Fruit fly (Drosophila melanogaster) whole organism, embryonic: ENCODE measurements around the gene arg.
A peak's percentile ranks its signal among the peaks of the same experiment; 100 is the strongest.

Source experiments
- Antp ChIP-seq: fragments of 200-800 bp; sonication (Bioruptor generic); optimal IDR thresholded peaks from 3 replicates; lab custom pipeline; 2016; ENCODE audit warnings: missing biosample characterization, missing genetic modification characterization
- Atf-2 ChIP-seq: fragments of 200-800 bp; sonication (Bioruptor generic); optimal IDR thresholded peaks from 2 replicates; lab custom pipeline; 2016; ENCODE audit warnings: missing biosample characterization, missing genetic modification characterization
- Bdp1 ChIP-seq: fragments of 200-800 bp; sonication (Bioruptor generic); optimal IDR thresholded peaks from 3 replicates; lab custom pipeline; 2016; ENCODE audit warnings: missing biosample characterization, missing genetic modification characterization
- CG10565 ChIP-seq: fragments of 200-800 bp; sonication (Bioruptor generic); optimal IDR thresholded peaks from 3 replicates; lab custom pipeline; 2016; ENCODE audit warnings: missing biosample characterization, mild to moderate bottlenecking, missing genetic modification characterization
- CG10979 ChIP-seq: fragments of 200-800 bp; sonication (Bioruptor generic); optimal IDR thresholded peaks from 2 replicates; lab custom pipeline; 2018; ENCODE audit warnings: missing biosample characterization, mild to moderate bottlenecking, missing genetic modification characterization, moderate library complexity
- CG11696 ChIP-seq: fragments of 200-800 bp; sonication (Bioruptor generic); IDR thresholded peaks from 2 replicates; pipeline ENCODE4 v1.3.6; 2022; ENCODE audit warnings: missing biosample characterization, missing genetic modification characterization
- CG12236 ChIP-seq: fragments of 200-800 bp; sonication (Bioruptor generic); optimal IDR thresholded peaks from 2 replicates; lab custom pipeline; 2016; ENCODE audit warnings: missing biosample characterization, missing genetic modification characterization
- CG12391 ChIP-seq: fragments of 200-800 bp; sonication (Bioruptor generic); optimal IDR thresholded peaks from 3 replicates; lab custom pipeline; 2018; ENCODE audit warnings: missing biosample characterization, mild to moderate bottlenecking, missing genetic modification characterization, moderate library complexity
- CG12744 ChIP-seq: fragments of 200-800 bp; sonication (Bioruptor generic); optimal IDR thresholded peaks from 2 replicates; lab custom pipeline; 2016; ENCODE audit warnings: missing biosample characterization, missing genetic modification characterization
- CG12769 ChIP-seq: fragments of 200-800 bp; sonication (Bioruptor generic); optimal IDR thresholded peaks from 2 replicates; lab custom pipeline; 2019; ENCODE audit warnings: missing biosample characterization, mild to moderate bottlenecking, missing genetic modification characterization, moderate library complexity
- CG12942 ChIP-seq: fragments of 200-800 bp; sonication (Bioruptor generic); optimal IDR thresholded peaks from 3 replicates; lab custom pipeline; 2016; ENCODE audit warnings: missing biosample characterization, missing genetic modification characterization
- CG13424 ChIP-seq: fragments of 200-800 bp; sonication (Bioruptor generic); optimal IDR thresholded peaks from 2 replicates; lab custom pipeline; 2019; ENCODE audit warnings: missing biosample characterization, mild to moderate bottlenecking, missing genetic modification characterization, moderate library complexity
- CG15514 ChIP-seq: fragments of 200-800 bp; sonication (Bioruptor generic); optimal IDR thresholded peaks from 3 replicates; lab custom pipeline; 2017; ENCODE audit warnings: missing biosample characterization, missing genetic modification characterization, mild to moderate bottlenecking, moderate library complexity, missing genetic modification reagents
- CG16863 ChIP-seq: fragments of 200-800 bp; sonication (Bioruptor generic); optimal IDR thresholded peaks from 3 replicates; lab custom pipeline; 2016; ENCODE audit warnings: missing biosample characterization, missing genetic modification characterization
- CG18476 ChIP-seq: fragments of 200-800 bp; sonication (Bioruptor generic); optimal IDR thresholded peaks from 2 replicates; lab custom pipeline; 2016; ENCODE audit warnings: missing biosample characterization, mild to moderate bottlenecking, missing genetic modification characterization
- CG18764 ChIP-seq: fragments of 200-800 bp; sonication (Bioruptor generic); optimal IDR thresholded peaks from 3 replicates; lab custom pipeline; 2016; ENCODE audit warnings: missing biosample characterization, missing genetic modification characterization
- CG2116 ChIP-seq: fragments of 200-800 bp; sonication (Bioruptor generic); optimal IDR thresholded peaks from 3 replicates; lab custom pipeline; 2018; ENCODE audit warnings: missing biosample characterization, mild to moderate bottlenecking, missing genetic modification characterization
- CG4404 ChIP-seq: fragments of 200-800 bp; sonication (Bioruptor generic); IDR thresholded peaks from 2 replicates; pipeline ENCODE4 v1.3.6; 2022; ENCODE audit warnings: missing biosample characterization, missing genetic modification characterization
- CG4424 ChIP-seq: fragments of 200-800 bp; sonication (Bioruptor generic); optimal IDR thresholded peaks from 3 replicates; lab custom pipeline; 2016; ENCODE audit warnings: missing biosample characterization, missing genetic modification characterization
- CG6272 ChIP-seq: fragments of 200-800 bp; sonication (Bioruptor generic); IDR thresholded peaks from 2 replicates; pipeline ENCODE4 v1.3.6; 2022; ENCODE audit warnings: missing biosample characterization, missing genetic modification characterization
- CG7745 ChIP-seq: fragments of 200-800 bp; sonication (Bioruptor generic); optimal IDR thresholded peaks from 2 replicates; lab custom pipeline; 2018; ENCODE audit warnings: missing biosample characterization, mild to moderate bottlenecking, missing genetic modification characterization, moderate library complexity
- CG7839 ChIP-seq: fragments of 200-800 bp; sonication (Bioruptor generic); optimal IDR thresholded peaks from 3 replicates; lab custom pipeline; 2018; ENCODE audit warnings: missing biosample characterization, mild to moderate bottlenecking, missing genetic modification characterization, moderate library complexity
- CG8281 ChIP-seq: fragments of 200-800 bp; sonication (Bioruptor generic); optimal IDR thresholded peaks from 2 replicates; lab custom pipeline; 2018; ENCODE audit warnings: missing biosample characterization, mild to moderate bottlenecking, missing genetic modification characterization, moderate library complexity
- CoRest ChIP-seq: fragments of 200-800 bp; sonication (Bioruptor generic); optimal IDR thresholded peaks from 3 replicates; lab custom pipeline; 2018; ENCODE audit warnings: missing biosample characterization, mild to moderate bottlenecking, missing genetic modification characterization, moderate library complexity
- Dip2 ChIP-seq: fragments of 200-800 bp; sonication (Bioruptor generic); IDR thresholded peaks from 2 replicates; pipeline ENCODE4 v1.3.6; 2022; ENCODE audit warnings: missing biosample characterization, missing genetic modification characterization
- HLH3B ChIP-seq: fragments of 200-800 bp; sonication (Bioruptor generic); IDR thresholded peaks from 2 replicates; pipeline ENCODE4 v1.3.6; 2022; ENCODE audit warnings: missing biosample characterization, missing genetic modification characterization
- HLHmδ ChIP-seq: fragments of 200-800 bp; sonication (Bioruptor generic); optimal IDR thresholded peaks from 2 replicates; lab custom pipeline; 2018; ENCODE audit warnings: missing biosample characterization, mild to moderate bottlenecking, missing genetic modification characterization, moderate library complexity
- Hey ChIP-seq: fragments of 200-800 bp; sonication (Bioruptor generic); optimal IDR thresholded peaks from 3 replicates; lab custom pipeline; 2018; ENCODE audit warnings: missing biosample characterization, mild to moderate bottlenecking, missing genetic modification characterization
- Hmr ChIP-seq: fragments of 200-800 bp; sonication (Bioruptor generic); optimal IDR thresholded peaks from 3 replicates; lab custom pipeline; 2017; ENCODE audit warnings: mild to moderate bottlenecking, missing biosample characterization, missing genetic modification reagents, missing genetic modification characterization
- Hmx ChIP-seq: fragments of 200-800 bp; sonication (Bioruptor generic); optimal IDR thresholded peaks from 2 replicates; lab custom pipeline; 2016; ENCODE audit warnings: missing biosample characterization, missing genetic modification characterization
- Lhr ChIP-seq: fragments of 200-800 bp; sonication (Bioruptor generic); optimal IDR thresholded peaks from 3 replicates; lab custom pipeline; 2017; ENCODE audit warnings: mild to moderate bottlenecking, missing biosample characterization, missing genetic modification reagents, missing genetic modification characterization
- Lim3 ChIP-seq: fragments of 200-800 bp; sonication (Bioruptor generic); IDR thresholded peaks from 2 replicates; pipeline ENCODE4 v1.3.6; 2022; ENCODE audit warnings: missing biosample characterization, missing genetic modification characterization
- MBD-R2 ChIP-seq: fragments of 200-800 bp; sonication (Bioruptor generic); IDR thresholded peaks from 2 replicates; pipeline ENCODE4 v1.3.6; 2022; ENCODE audit warnings: missing biosample characterization, missing genetic modification characterization
- Optix ChIP-seq: fragments of 200-800 bp; sonication (Bioruptor generic); IDR thresholded peaks from 3 replicates; pipeline ENCODE4 v1.3.6; 2022; ENCODE audit warnings: missing biosample characterization, missing genetic modification characterization
- Rx ChIP-seq: fragments of 200-800 bp; sonication (Bioruptor generic); IDR thresholded peaks from 2 replicates; pipeline ENCODE4 v1.3.6; 2022; ENCODE audit warnings: missing biosample characterization, missing genetic modification characterization
- Side ChIP-seq: fragments of 200-800 bp; sonication (Bioruptor generic); optimal IDR thresholded peaks from 2 replicates; lab custom pipeline; 2016; ENCODE audit warnings: missing biosample characterization, missing genetic modification characterization
- bcd ChIP-seq: fragments of 200-800 bp; sonication (Bioruptor generic); optimal IDR thresholded peaks from 2 replicates; lab custom pipeline; 2017; ENCODE audit warnings: missing biosample characterization, mild to moderate bottlenecking, missing genetic modification characterization
- chinmo ChIP-seq: fragments of 200-800 bp; sonication (Bioruptor generic); IDR thresholded peaks from 4 replicates; pipeline ENCODE4 v1.3.6; 2022; ENCODE audit warnings: missing biosample characterization, missing genetic modification characterization; ENCODE audit not compliant: partially characterized antibody
- dpn ChIP-seq, 2 experiments: fragments of 200-800 bp; sonication (Bioruptor generic); optimal IDR thresholded peaks; 3 replicates each; lab custom pipeline; 2016; ENCODE audit warnings: missing biosample characterization in 2 of 2, missing genetic modification characterization in 2 of 2
- ems ChIP-seq: fragments of 200-800 bp; sonication (Bioruptor generic); optimal IDR thresholded peaks from 3 replicates; lab custom pipeline; 2016; ENCODE audit warnings: missing biosample characterization, missing genetic modification characterization
- fu2 ChIP-seq: fragments of 200-800 bp; sonication (Bioruptor generic); optimal IDR thresholded peaks from 2 replicates; lab custom pipeline; 2016; ENCODE audit warnings: missing biosample characterization, missing genetic modification characterization
- gcm2 ChIP-seq: fragments of 200-800 bp; sonication (Bioruptor generic); optimal IDR thresholded peaks from 2 replicates; lab custom pipeline; 2016; ENCODE audit warnings: missing biosample characterization, missing genetic modification characterization
- hb ChIP-seq: fragments of 200-800 bp; sonication (Bioruptor generic); IDR thresholded peaks from 3 replicates; pipeline ENCODE4 v1.3.6; 2022; ENCODE audit warnings: missing biosample characterization, missing genetic modification characterization; ENCODE audit not compliant: partially characterized antibody
- lilli ChIP-seq: fragments of 200-800 bp; sonication (Bioruptor generic); optimal IDR thresholded peaks from 3 replicates; lab custom pipeline; 2016; ENCODE audit warnings: missing biosample characterization, missing genetic modification characterization
- org-1 ChIP-seq: fragments of 200-800 bp; sonication (Bioruptor generic); optimal IDR thresholded peaks from 2 replicates; lab custom pipeline; 2017; ENCODE audit warnings: missing biosample characterization, missing genetic modification characterization
- seq ChIP-seq: fragments of 200-800 bp; sonication (Bioruptor generic); IDR thresholded peaks from 2 replicates; pipeline ENCODE4 v1.3.6; 2022; ENCODE audit warnings: missing biosample characterization, missing genetic modification characterization
- shn ChIP-seq: fragments of 200-800 bp; sonication (Bioruptor generic); optimal IDR thresholded peaks from 3 replicates; lab custom pipeline; 2016; ENCODE audit warnings: missing biosample characterization, missing genetic modification characterization
- trem ChIP-seq: fragments of 200-800 bp; optimal IDR thresholded peaks from 3 replicates; lab custom pipeline; 2019; ENCODE audit warnings: missing biosample characterization, mild to moderate bottlenecking, missing genetic modification characterization, moderate library complexity
- unpg ChIP-seq: fragments of 200-800 bp; sonication (Bioruptor generic); optimal IDR thresholded peaks from 3 replicates; lab custom pipeline; 2018; ENCODE audit warnings: missing biosample characterization, mild to moderate bottlenecking, missing genetic modification characterization, moderate library complexity
- z ChIP-seq: fragments of 200-800 bp; sonication (Bioruptor generic); IDR thresholded peaks from 3 replicates; pipeline ENCODE4 v1.3.6; 2022; ENCODE audit warnings: missing biosample characterization, missing genetic modification characterization

Gene arg

DNA sequence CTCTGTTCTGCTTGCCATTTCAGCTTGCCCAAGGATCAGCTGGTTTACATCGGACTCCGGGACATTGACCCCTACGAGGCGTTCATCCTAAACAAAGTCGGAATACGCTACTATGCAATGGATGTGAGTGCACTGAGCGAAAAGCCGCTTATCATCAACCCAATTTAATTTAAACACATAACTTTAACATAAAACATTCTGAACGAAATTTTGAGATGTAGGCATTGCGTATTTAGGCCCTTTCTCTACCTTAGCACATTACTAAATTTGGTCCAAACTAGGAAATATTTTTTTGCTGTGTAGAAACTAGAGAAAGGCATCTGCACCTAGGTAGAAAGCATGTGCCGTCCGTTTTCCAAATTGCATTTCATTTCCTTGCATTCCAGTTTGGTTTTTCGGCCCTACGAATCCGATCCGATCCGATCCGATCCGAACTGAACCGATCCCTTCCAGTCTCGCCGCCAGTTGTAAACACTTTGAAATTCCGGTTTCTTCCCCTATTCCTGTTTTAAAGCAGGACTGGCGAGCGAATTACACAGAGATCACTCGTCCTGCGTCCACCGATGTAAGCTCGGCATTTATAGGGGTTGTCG is 17.3 kb downstream of the arg start (continued):
- TF ChIP-seq Bdp1 = peak; percentile 9
- TF ChIP-seq seq = no peak
- TF ChIP-seq Rx (GFP tag; lab: Robert Waterston, UW) = 0 out of 2 replicates have a peak, but pooled peaks have one; percentile 20
- TF ChIP-seq CG18764 (GFP tag; lab: Kevin White, UChicago) = peak; percentile 7
- TF ChIP-seq shn = peak; percentile 35
- TF ChIP-seq HLH3B (GFP tag; lab: Robert Waterston, UW) = no peak
- TF ChIP-seq dpn (GFP tag; optimal IDR thresholded peaks at IDR 0.05; lab: Kevin White, UChicago) = peak; percentile 17 to 30
- TF ChIP-seq CG13424 (tag; lab: Kevin White, UChicago) = peak; percentile 31
- peak; percentile 12 for TF ChIP-seq CG12942 (GFP tag; lab: Kevin White, UChicago)
- TF ChIP-seq HLHmδ (GFP tag; lab: Kevin White, UChicago) = no peak
- no peak for TF ChIP-seq z (GFP tag; lab: Robert Waterston, UW)
- TF ChIP-seq Hmx (GFP tag; lab: Kevin White, UChicago) = no peak
- TF ChIP-seq CG4404 (GFP tag; lab: Robert Waterston, UW) = peak; percentile 93
- TF ChIP-seq Lim3 (GFP tag; lab: Robert Waterston, UW) = no peak
- TF ChIP-seq CG10565 = no peak
- TF ChIP-seq CG15514 (GFP tag; lab: Kevin White, UChicago) = no peak
- TF ChIP-seq Hey (tag; lab: Kevin White, UChicago) = no peak
- TF ChIP-seq CG11696 (GFP tag; lab: Robert Waterston, UW) = no peak
- no peak for TF ChIP-seq hb (GFP tag; lab: Robert Waterston, UW)
- peak; percentile 64 for TF ChIP-seq CG16863 (GFP tag; lab: Kevin White, UChicago)
- TF ChIP-seq Dip2 (GFP tag; lab: Robert Waterston, UW) = no peak
- no peak for TF ChIP-seq fu2 (GFP tag; lab: Kevin White, UChicago)
- peak; percentile 65 for TF ChIP-seq Atf-2 (GFP tag; lab: Kevin White, UChicago)
- peak; percentile 76 for TF ChIP-seq CG12391 (tag; lab: Kevin White, UChicago)
- TF ChIP-seq Lhr = peak; percentile 30
- peak; percentile 54 for TF ChIP-seq lilli (GFP tag; lab: Kevin White, UChicago)
- TF ChIP-seq bcd = peak; percentile 48
- peak; percentile 37 for TF ChIP-seq unpg (GFP tag; lab: Kevin White, UChicago)
- peak; percentile 32 for TF ChIP-seq CG12744 (GFP tag; lab: Kevin White, UChicago)
- peak; percentile 73 for TF ChIP-seq trem (tag; lab: Kevin White, UChicago)
- TF ChIP-seq CG4424 (GFP tag; lab: Kevin White, UChicago) = peak; percentile 67
- peak; percentile 15 for TF ChIP-seq CG7745
- TF ChIP-seq CG12769 (tag; lab: Kevin White, UChicago) = no peak
- TF ChIP-seq ems (GFP tag; lab: Kevin White, UChicago) = peak; percentile 7
- TF ChIP-seq Hmr (GFP tag; lab: Kevin White, UChicago) = no peak
- peak; percentile 42 for TF ChIP-seq CG12236
- peak; percentile 31 for TF ChIP-seq CoRest (tag; lab: Kevin White, UChicago)
- TF ChIP-seq org-1 (GFP tag; lab: Kevin White, UChicago) = peak; percentile 57
- TF ChIP-seq CG7839 (tag; lab: Kevin White, UChicago) = peak; percentile 58
- no peak for TF ChIP-seq chinmo (GFP tag; lab: Robert Waterston, UW)
- TF ChIP-seq Side (GFP tag; lab: Kevin White, UChicago) = peak; percentile 77
- no peak for TF ChIP-seq CG8281 (tag; lab: Kevin White, UChicago)
- TF ChIP-seq CG6272 (GFP tag; lab: Robert Waterston, UW) = no peak
- peak; percentile 86 for TF ChIP-seq CG10979 (tag; lab: Kevin White, UChicago)
- TF ChIP-seq Optix = peak; percentile 49; the same call in 1 of the 3 replicates
- peak; percentile 57 for TF ChIP-seq Antp (GFP tag; lab: Kevin White, UChicago)
- TF ChIP-seq gcm2 (GFP tag; lab: Kevin White, UChicago) = no peak
- TF ChIP-seq MBD-R2 (GFP tag; lab: Robert Waterston, UW) = no peak
- TF ChIP-seq CG2116 (GFP tag; lab: Kevin White, UChicago) = peak; percentile 15
- TF ChIP-seq CG18476 (GFP tag; lab: Kevin White, UChicago) = peak; percentile 22
